Worm (Caenorhabditis elegans): ENCODE data around the gene F59A7.5.

DNA sequence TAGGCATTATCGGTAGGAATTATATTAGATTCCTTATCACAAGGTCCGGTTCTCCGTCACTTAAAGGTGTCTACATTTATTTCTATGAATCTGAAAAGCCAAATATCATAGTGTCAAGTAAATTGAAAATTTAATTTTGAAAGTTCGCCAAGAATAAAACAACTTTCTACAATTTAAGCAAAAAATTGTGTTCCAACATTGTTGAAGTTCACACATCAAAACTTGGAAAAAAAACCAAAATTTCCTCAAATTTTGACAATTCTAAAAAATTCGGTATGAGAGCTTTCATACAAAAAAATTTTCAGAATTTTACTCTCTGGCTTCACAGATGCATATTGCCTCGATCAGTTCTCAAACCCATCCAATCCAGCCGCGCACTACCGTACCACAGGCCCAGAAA, 10.7 kb upstream of the F59A7.5 start, which contains the start of gene F59A7.7:
- TF ChIP-seq elt-1 (tag; optimal IDR thresholded peaks at IDR 0.05; ENCODE audit: borderline replicate concordance, insufficient read depth) (no peak), sem-2 (GFP tag; optimal IDR thresholded peaks at IDR 0.05) (no peak), nhr-76 (tag; optimal IDR thresholded peaks at IDR 0.05) (no peak), lsy-2 (tag; optimal IDR thresholded peaks at IDR 0.05) (no peak), mep-1 (tag; optimal IDR thresholded peaks at IDR 0.05) (no peak)
